Fruit fly (Drosophila melanogaster): ENCODE data around the gene Raf.

Gene Raf

dm6 chrX:2300293-2301068, 5.2 kb downstream of the Raf start (continued):
- peak; percentile 90 for TF ChIP-seq Hr3 (GFP tag; optimal IDR thresholded peaks at IDR 0.05)
- TF ChIP-seq Sry-δ (GFP tag; optimal IDR thresholded peaks at IDR 0.05) = peak; percentile 56
- peak; percentile 99 for TF ChIP-seq sens (GFP tag)
- TF ChIP-seq HHEX (GFP tag; optimal IDR thresholded peaks at IDR 0.05) = peak; percentile 95
- TF ChIP-seq TFAM (GFP tag; optimal IDR thresholded peaks at IDR 0.05) = peak; percentile 74
- TF ChIP-seq CG14965 (GFP tag; optimal IDR thresholded peaks at IDR 0.05; ENCODE audit: borderline replicate concordance) = peak; percentile 58
- TF ChIP-seq Hr39 (optimal IDR thresholded peaks at IDR 0.05) = no peak
- TF ChIP-seq CG15601 (tag; optimal IDR thresholded peaks at IDR 0.05) = peak; percentile 91
- TF ChIP-seq CG11560 (tag; IDR thresholded peaks at IDR 0.05) = peak; percentile 84
- peak; percentile 93 for TF ChIP-seq CG8089 (GFP tag; optimal IDR thresholded peaks at IDR 0.05)
- TF ChIP-seq CG6683 (GFP tag; optimal IDR thresholded peaks at IDR 0.05) = peak; percentile 85
- no peak for TF ChIP-seq ato (GFP tag; IDR thresholded peaks at IDR 0.05; ENCODE audit: partially characterized antibody)
- peak; percentile 99 for TF ChIP-seq Drgx (GFP tag; IDR thresholded peaks at IDR 0.05)
- TF ChIP-seq CG31388 (GFP tag; optimal IDR thresholded peaks at IDR 0.05) = peak; percentile 74
- TF ChIP-seq Oaz (GFP tag; IDR thresholded peaks at IDR 0.05) = peak; percentile 95
- TF ChIP-seq CG15514 (GFP tag; optimal IDR thresholded peaks at IDR 0.05) = peak; percentile 87
- TF ChIP-seq zfh1 (GFP tag; IDR thresholded peaks at IDR 0.05) = peak; percentile 97
- TF ChIP-seq otp (GFP tag; IDR thresholded peaks at IDR 0.05) = peak; percentile 98
- TF ChIP-seq al (GFP tag; IDR thresholded peaks at IDR 0.05) = peak; percentile 91
- peak; percentile 98 for TF ChIP-seq CG17328 (GFP tag; IDR thresholded peaks at IDR 0.05)
- no peak for TF ChIP-seq abd-A (tag; optimal IDR thresholded peaks at IDR 0.05)
- peak; percentile 97 for TF ChIP-seq CG15269 (tag; optimal IDR thresholded peaks at IDR 0.05)
- TF ChIP-seq psq (GFP tag; optimal IDR thresholded peaks at IDR 0.05) = peak; percentile 79
- peak; percentile 96 for TF ChIP-seq Xrp1 (GFP tag; IDR thresholded peaks at IDR 0.05)
- TF ChIP-seq Elba2 (GFP tag; optimal IDR thresholded peaks at IDR 0.05) = peak; percentile 22
- peak; percentile 99 for TF ChIP-seq Med (GFP tag)
- peak; percentile 58 for TF ChIP-seq pros (GFP tag; optimal IDR thresholded peaks at IDR 0.05)
- no peak for TF ChIP-seq Kr (GFP tag; optimal IDR thresholded peaks at IDR 0.05)
- TF ChIP-seq crp (GFP tag; optimal IDR thresholded peaks at IDR 0.05) = peak in 1 of 2 experiments; percentile 68
- TF ChIP-seq sima (GFP tag; optimal IDR thresholded peaks at IDR 0.05) = peak; percentile 70
- peak in 1 of 2 experiments; percentile 93 for TF ChIP-seq eve (GFP tag; optimal IDR thresholded peaks at IDR 0.05)
- peak; percentile 97 for TF ChIP-seq slbo (GFP tag; IDR thresholded peaks at IDR 0.05)
- TF ChIP-seq ERR (GFP tag; optimal IDR thresholded peaks at IDR 0.05) = peak; percentile 68
- peak; percentile 83 for TF ChIP-seq E2f2 (GFP tag; IDR thresholded peaks at IDR 0.05)
- peak; percentile 94 for TF ChIP-seq row (GFP tag; IDR thresholded peaks at IDR 0.05)
- TF ChIP-seq CG10654 (GFP tag; optimal IDR thresholded peaks at IDR 0.05) = peak; percentile 84
- peak; percentile 90 for TF ChIP-seq CG30403 (GFP tag; optimal IDR thresholded peaks at IDR 0.05)
- TF ChIP-seq pfk (GFP tag; optimal IDR thresholded peaks at IDR 0.05) = no peak
- TF ChIP-seq CG2202 (tag; optimal IDR thresholded peaks at IDR 0.05) = peak; percentile 83
- peak; percentile 88 to 90 for TF ChIP-seq dpn (GFP tag; optimal IDR thresholded peaks at IDR 0.05)
- TF ChIP-seq CG4820 (GFP tag; optimal IDR thresholded peaks at IDR 0.05) = peak; percentile 89
- no peak for TF ChIP-seq CG34224 (GFP tag; IDR thresholded peaks at IDR 0.05; ENCODE audit: partially characterized antibody)
- TF ChIP-seq kay (GFP tag; optimal IDR thresholded peaks at IDR 0.05) = peak; percentile 84
- peak; percentile 95 for TF ChIP-seq CG16815 (GFP tag; optimal IDR thresholded peaks at IDR 0.05)
- TF ChIP-seq Pdp1 (GFP tag; optimal IDR thresholded peaks at IDR 0.05) = peak; percentile 84 to 90
- no peak for TF ChIP-seq knrl (GFP tag; IDR thresholded peaks at IDR 0.05; ENCODE audit: partially characterized antibody)
- TF ChIP-seq dati (GFP tag; IDR thresholded peaks at IDR 0.05) = peak; percentile 95
- peak; percentile 84 for TF ChIP-seq CG12104 (GFP tag; optimal IDR thresholded peaks at IDR 0.05)
- TF ChIP-seq corto (GFP tag; optimal IDR thresholded peaks at IDR 0.05) = peak; percentile 96
- peak; percentile 97 for TF ChIP-seq E2f1 (GFP tag; IDR thresholded peaks at IDR 0.05)
